Worm (Caenorhabditis elegans) whole organism, L3 larva: Measurements from ENCODE around the gene ZK1055.4.

ENCODE experiments used
- ZK546.5 ChIP-seq: sonication (generic microtip); optimal IDR thresholded peaks from 2 replicates; lab custom pipeline; 2017; ENCODE audit warnings: missing biosample characterization, missing genetic modification characterization
- aly-2 ChIP-seq: fragments of 150-350 bp; optimal IDR thresholded peaks from 2 replicates; lab custom pipeline; 2014; ENCODE audit warnings: missing biosample characterization, missing genetic modification characterization
- ama-1 ChIP-seq: fragments of 150-350 bp; optimal IDR thresholded peaks from 2 replicates; lab custom pipeline; 2018
- ceh-28 ChIP-seq: fragments of 150-350 bp; optimal IDR thresholded peaks from 2 replicates; lab custom pipeline; 2014; ENCODE audit warnings: missing biosample characterization, missing genetic modification reagents, missing genetic modification characterization
- ceh-9 ChIP-seq: sonication (generic microtip); optimal IDR thresholded peaks from 2 replicates; lab custom pipeline; 2018; ENCODE audit warnings: missing biosample characterization, missing genetic modification characterization
- daf-12 ChIP-seq: fragments of 150-350 bp; optimal IDR thresholded peaks from 2 replicates; lab custom pipeline; 2014; ENCODE audit warnings: missing biosample characterization, missing genetic modification reagents, missing genetic modification characterization
- egl-27 ChIP-seq: sonication (generic microtip); optimal IDR thresholded peaks from 4 replicates; lab custom pipeline; 2017; ENCODE audit warnings: missing biosample characterization, missing genetic modification reagents, missing genetic modification characterization
- egl-5 ChIP-seq: fragments of 150-350 bp; optimal IDR thresholded peaks from 2 replicates; lab custom pipeline; 2017; ENCODE audit warnings: missing biosample characterization, missing genetic modification reagents, missing genetic modification characterization, inconsistent platforms
- elt-1 ChIP-seq: fragments of 150-350 bp; optimal IDR thresholded peaks from 2 replicates; lab custom pipeline; 2014; ENCODE audit warnings: missing biosample characterization, missing genetic modification characterization
- elt-2 ChIP-seq: sonication (generic microtip); optimal IDR thresholded peaks from 2 replicates; lab custom pipeline; 2016; ENCODE audit warnings: missing genetic modification reagents, mild to moderate bottlenecking, missing genetic modification characterization, missing compliant biosample characterization
- elt-3 ChIP-seq, 3 experiments: fragments of 150-350 bp in 1 of 3; sonication (generic microtip) in 2 of 3; optimal IDR thresholded peaks; 2 replicates in 2 of 3; 4 replicates in 1 of 3; lab custom pipeline; 2014 to 2017; ENCODE audit warnings: missing biosample characterization in 3 of 3, missing genetic modification characterization in 3 of 3
- eor-1 ChIP-seq, 2 experiments: fragments of 150-350 bp; optimal IDR thresholded peaks; 2 replicates each; lab custom pipeline; 2014 to 2018; ENCODE audit warnings: missing biosample characterization in 2 of 2, missing genetic modification characterization in 2 of 2
- fos-1 ChIP-seq: fragments of 150-350 bp; optimal IDR thresholded peaks from 2 replicates; lab custom pipeline; 2014; ENCODE audit warnings: missing biosample characterization, missing genetic modification characterization
- hmg-11 ChIP-seq: sonication (generic microtip); optimal IDR thresholded peaks from 2 replicates; lab custom pipeline; 2016; ENCODE audit warnings: missing genetic modification characterization, missing compliant biosample characterization
- lin-15B ChIP-seq: fragments of 150-350 bp; optimal IDR thresholded peaks from 2 replicates; lab custom pipeline; 2014; ENCODE audit warnings: missing biosample characterization, missing genetic modification characterization
- lin-39 ChIP-seq: fragments of 150-350 bp; optimal IDR thresholded peaks from 2 replicates; lab custom pipeline; 2018; ENCODE audit warnings: missing biosample characterization, missing genetic modification reagents, missing genetic modification characterization
- lsy-12 ChIP-seq: sonication (generic microtip); optimal IDR thresholded peaks from 2 replicates; lab custom pipeline; 2016; ENCODE audit warnings: mild to moderate bottlenecking, missing genetic modification characterization, missing compliant biosample characterization
- nfya-1 ChIP-seq: sonication (generic microtip); optimal IDR thresholded peaks from 2 replicates; lab custom pipeline; 2017; ENCODE audit warnings: missing genetic modification characterization, mild to moderate bottlenecking, missing compliant biosample characterization, antibody characterized with exemption, moderate library complexity; ENCODE audit not compliant: insufficient read depth
- nhr-11 ChIP-seq: fragments of 150-350 bp; optimal IDR thresholded peaks from 2 replicates; lab custom pipeline; 2014; ENCODE audit warnings: missing biosample characterization, missing genetic modification characterization
- nhr-12 ChIP-seq: fragments of 150-350 bp; optimal IDR thresholded peaks from 2 replicates; lab custom pipeline; 2014; ENCODE audit warnings: missing biosample characterization, missing genetic modification characterization
- nhr-23 ChIP-seq: fragments of 150-350 bp; optimal IDR thresholded peaks from 2 replicates; lab custom pipeline; 2014; ENCODE audit warnings: missing biosample characterization, missing genetic modification reagents, missing genetic modification characterization
- nhr-237 ChIP-seq: fragments of 150-350 bp; optimal IDR thresholded peaks from 2 replicates; lab custom pipeline; 2014; ENCODE audit warnings: missing biosample characterization, missing genetic modification characterization
- nhr-25 ChIP-seq: sonication (generic microtip); optimal IDR thresholded peaks from 2 replicates; lab custom pipeline; 2017; ENCODE audit warnings: missing biosample characterization, missing genetic modification characterization
- nhr-28 ChIP-seq: fragments of 150-350 bp; optimal IDR thresholded peaks from 2 replicates; lab custom pipeline; 2014; ENCODE audit warnings: missing biosample characterization, missing genetic modification characterization
- nhr-76 ChIP-seq: fragments of 150-350 bp; sonication (generic microtip); optimal IDR thresholded peaks from 5 replicates; lab custom pipeline; 2014; ENCODE audit warnings: missing biosample characterization, missing genetic modification characterization
- pha-4 ChIP-seq: fragments of 150-350 bp; optimal IDR thresholded peaks from 2 replicates; lab custom pipeline; 2014; ENCODE audit warnings: missing biosample characterization, missing genetic modification reagents, missing genetic modification characterization
- pqm-1 ChIP-seq: fragments of 150-350 bp; optimal IDR thresholded peaks from 2 replicates; lab custom pipeline; 2017; ENCODE audit warnings: missing biosample characterization, missing genetic modification characterization, inconsistent platforms
- sea-2 ChIP-seq: fragments of 150-350 bp; sonication (generic microtip); optimal IDR thresholded peaks from 4 replicates; lab custom pipeline; 2014; ENCODE audit warnings: missing biosample characterization, missing genetic modification reagents, missing genetic modification characterization
- tbx-2 ChIP-seq: sonication (generic microtip); optimal IDR thresholded peaks from 2 replicates; lab custom pipeline; 2016; ENCODE audit warnings: mild to moderate bottlenecking, missing genetic modification characterization, missing compliant biosample characterization
- unc-39 ChIP-seq: sonication (generic microtip); optimal IDR thresholded peaks from 4 replicates; lab custom pipeline; 2017; ENCODE audit warnings: missing biosample characterization, missing genetic modification characterization
- unc-62 ChIP-seq: fragments of 150-350 bp; sonication (generic microtip); optimal IDR thresholded peaks from 4 replicates; lab custom pipeline; 2014; ENCODE audit warnings: missing biosample characterization, missing genetic modification reagents, missing genetic modification characterization
- ztf-11 ChIP-seq: fragments of 150-350 bp; optimal IDR thresholded peaks from 2 replicates; lab custom pipeline; 2014; ENCODE audit warnings: missing biosample characterization, missing genetic modification characterization

Gene ZK1055.4

DNA sequence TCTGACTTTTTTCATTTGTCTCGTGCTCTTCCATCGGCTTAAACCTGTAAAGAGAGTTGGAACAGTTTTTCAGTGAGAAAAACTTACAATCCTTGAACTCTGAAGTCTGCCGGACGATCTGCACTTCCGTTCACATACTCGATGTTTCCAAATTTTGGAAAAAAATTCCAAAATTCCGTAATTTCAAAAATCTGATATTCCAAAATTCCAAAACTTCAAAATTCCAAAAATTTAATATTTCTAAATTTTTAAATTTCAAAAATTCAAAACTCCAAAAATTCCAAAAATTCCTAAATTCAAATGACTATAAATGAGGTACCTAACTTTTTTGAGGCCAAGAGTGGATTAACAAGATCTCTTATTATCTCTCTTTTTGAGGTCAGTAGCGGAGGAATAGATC, 5.3 kb upstream of the ZK1055.4 start, which contains the start of gene EGAP9.4:
EGAP9.4 (plus strand) TSS at position 301 of the 400 bp plus-strand sequence.
- no peak for TF ChIP-seq nhr-11
- TF ChIP-seq fos-1 (tag; lab: Kevin White, UChicago): no peak
- no peak for TF ChIP-seq lin-15B (tag; lab: Kevin White, UChicago)

DNA sequence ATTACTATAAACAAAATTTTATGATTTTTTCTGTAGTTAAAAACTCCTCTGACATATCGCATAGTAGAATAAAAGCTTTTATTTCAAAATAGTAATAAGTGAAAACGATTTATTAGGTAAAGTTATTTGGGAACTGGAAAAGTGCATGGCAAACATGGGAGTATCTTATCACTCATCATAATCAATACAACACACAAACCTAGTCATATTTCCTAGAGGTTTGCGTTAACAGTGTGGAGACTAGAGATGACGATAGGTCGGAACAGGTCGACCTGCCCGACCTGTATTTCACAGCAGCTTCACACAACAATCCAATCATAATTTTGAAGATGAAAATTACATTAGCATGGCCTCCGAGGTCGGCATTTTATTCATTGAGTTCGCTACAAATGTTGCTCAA, 1.9 kb upstream of the ZK1055.4 start, which contains the start of gene EGAP9.3:
EGAP9.3 (minus strand) TSS at position 131 of the 400 bp plus-strand sequence.
- TF ChIP-seq elt-1 (tag; lab: Kevin White, UChicago) (no peak), sea-2 (GFP tag; lab: Kevin White, UChicago) (no peak), lin-39 (tag; lab: Kevin White, UChicago) (no peak), tbx-2 (tag; lab: Kevin White, UChicago) (no peak), egl-27 (tag; lab: Kevin White, UChicago) (no peak), ceh-28 (tag; lab: Kevin White, UChicago) (no peak), nfya-1 (tag; lab: Kevin White, UChicago) (no peak), eor-1 (tag; optimal IDR thresholded peaks at IDR 0.05; lab: Kevin White, UChicago) (no peak), nhr-23 (no peak), egl-5 (tag; lab: Kevin White, UChicago) (no peak), elt-2 (tag; lab: Kevin White, UChicago) (peak; percentile 34), elt-3 (tag; optimal IDR thresholded peaks at IDR 0.05; lab: Kevin White, UChicago) (no peak), nhr-76 (tag; lab: Kevin White, UChicago) (no peak), pqm-1 (peak; percentile 21)

DNA sequence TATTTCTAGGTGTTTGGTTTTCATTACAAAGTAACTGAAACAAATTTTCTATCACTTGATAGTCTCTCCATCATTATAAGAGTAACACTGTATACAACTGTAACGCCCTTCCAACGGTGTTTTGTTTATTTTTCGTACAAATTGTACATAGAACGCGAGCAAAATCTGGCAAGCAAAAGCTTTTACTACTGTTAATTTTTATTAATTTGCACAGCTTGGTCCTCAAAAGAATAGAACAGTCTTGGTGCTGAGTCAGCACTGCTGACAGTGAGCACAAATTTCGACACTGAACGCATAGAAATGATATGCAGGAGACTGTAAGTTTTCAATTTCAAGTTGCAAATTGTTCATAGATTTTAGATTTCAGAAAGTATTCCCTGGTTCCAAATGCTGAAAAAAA, 8.4 kb downstream of the ZK1055.4 start, which contains the start of gene ZK1055.2:
ZK1055.2 (plus strand) TSS at position 301 of the 400 bp plus-strand sequence.
- TF ChIP-seq nhr-76 (tag; lab: Kevin White, UChicago): no peak
- TF ChIP-seq nhr-12 (tag; lab: Kevin White, UChicago): no peak
- TF ChIP-seq, all 47 proteins: peak for 0

DNA sequence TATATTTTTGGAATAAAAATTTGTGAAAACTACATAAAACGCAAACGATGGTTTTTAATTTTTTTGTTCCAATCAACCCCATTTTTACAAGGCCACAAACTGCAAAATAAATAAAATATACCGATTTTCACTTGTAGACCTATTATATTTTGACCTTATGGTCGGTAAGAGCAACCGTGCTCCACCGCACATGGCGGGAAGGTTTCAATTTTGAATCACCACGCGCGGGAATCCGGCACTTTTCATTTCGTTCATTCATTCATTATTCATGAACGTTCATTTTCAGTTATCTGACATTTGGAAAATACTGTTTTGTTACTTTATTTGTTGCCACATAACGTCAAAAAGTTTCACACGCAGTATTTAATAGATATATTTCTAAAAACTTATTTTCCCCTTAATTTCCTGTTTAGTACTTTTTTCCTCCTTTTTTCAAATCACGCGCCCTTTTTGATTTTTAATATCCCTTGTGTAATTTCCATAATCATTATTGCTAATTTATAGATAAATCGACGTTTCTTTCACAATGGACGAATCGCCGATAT, 11.9 kb downstream of the ZK1055.4 start, which contains the start of gene hcp-1:
hcp-1 (plus strand) TSS at position 495 of the 545 bp plus-strand sequence.
- TF ChIP-seq aly-2 (tag; lab: Kevin White, UChicago): no peak
- TF ChIP-seq lin-15B (tag; lab: Kevin White, UChicago): peak; percentile 60
- TF ChIP-seq sea-2 (GFP tag; lab: Kevin White, UChicago): no peak
- TF ChIP-seq nhr-23: peak; percentile 21
- peak; percentile 53 for TF ChIP-seq nhr-25 (tag; lab: Kevin White, UChicago)
- peak; percentile 20 for TF ChIP-seq lin-39 (tag; lab: Kevin White, UChicago)
- TF ChIP-seq, all 47 proteins: peak for 4

DNA sequence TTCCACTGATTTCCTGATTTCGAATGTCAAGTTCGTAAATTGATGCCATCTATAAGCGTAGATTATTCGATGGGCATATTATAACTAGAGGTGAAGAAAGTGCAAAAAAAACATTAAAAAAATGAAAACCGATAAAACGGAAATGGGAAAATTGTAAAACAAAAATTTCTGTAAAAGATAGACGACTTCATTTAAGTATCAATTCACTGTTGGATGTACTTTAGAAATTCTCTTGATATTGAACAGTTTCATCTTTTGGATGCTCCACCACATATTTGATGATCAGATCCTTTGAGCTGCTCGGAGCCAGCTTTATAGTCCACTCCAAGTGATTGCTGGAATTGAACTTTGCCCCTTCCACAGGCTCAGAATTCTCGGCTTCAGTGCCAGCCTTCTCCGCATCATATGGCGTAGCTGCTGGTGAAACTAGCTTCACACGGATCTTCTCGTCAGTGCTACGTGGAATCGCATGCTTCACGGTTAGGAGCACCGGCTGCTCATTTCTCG, 20.7 kb downstream of the ZK1055.4 start, which contains the start of gene ZK1055.6:
ZK1055.6 (minus strand) TSS at position 51 of the 507 bp plus-strand sequence.
- TF ChIP-seq unc-62: no peak
- no peak for TF ChIP-seq nhr-237 (tag; lab: Kevin White, UChicago)
- TF ChIP-seq egl-27 (tag; lab: Kevin White, UChicago): no peak
- TF ChIP-seq lsy-12 (tag; lab: Kevin White, UChicago): no peak
- no peak for TF ChIP-seq ceh-9 (tag; lab: Kevin White, UChicago)
- no peak for TF ChIP-seq hmg-11 (tag; lab: Kevin White, UChicago)
- no peak for TF ChIP-seq ztf-11 (tag; lab: Kevin White, UChicago)
- TF ChIP-seq unc-39 (tag; lab: Kevin White, UChicago): no peak
- no peak for TF ChIP-seq ama-1 (lab: Kevin White, UChicago)
- TF ChIP-seq tbx-2 (tag; lab: Kevin White, UChicago): no peak
- TF ChIP-seq egl-5 (tag; lab: Kevin White, UChicago): no peak
- TF ChIP-seq lin-15B (tag; lab: Kevin White, UChicago): no peak
- no peak for TF ChIP-seq pha-4 (tag; lab: Kevin White, UChicago)
- no peak for TF ChIP-seq eor-1 (tag; optimal IDR thresholded peaks at IDR 0.05; lab: Kevin White, UChicago)
- TF ChIP-seq nhr-28: no peak
- no peak for TF ChIP-seq ZK546.5 (tag; lab: Kevin White, UChicago)
- TF ChIP-seq nhr-25 (tag; lab: Kevin White, UChicago): no peak
- TF ChIP-seq daf-12 (tag; lab: Kevin White, UChicago): no peak
- no peak for TF ChIP-seq ceh-28 (tag; lab: Kevin White, UChicago)
- TF ChIP-seq, all 47 proteins: peak for 0
